Fruit fly (Drosophila melanogaster) whole organism, adult: Measurements from ENCODE around the gene CG32756.

Experiments used
- CG11617 ChIP-seq: fragments of 200-800 bp; sonication (Bioruptor generic); optimal IDR thresholded peaks from 2 replicates; lab custom pipeline; 2017; ENCODE audit warnings: mild to moderate bottlenecking, missing biosample characterization, missing genetic modification reagents, missing genetic modification characterization
- CG12768 ChIP-seq: fragments of 200-800 bp; sonication (Bioruptor generic); optimal IDR thresholded peaks from 2 replicates; lab custom pipeline; 2017; ENCODE audit warnings: missing biosample characterization, missing genetic modification characterization, mild to moderate bottlenecking, moderate library complexity, missing genetic modification reagents
- CG33017 ChIP-seq: fragments of 200-800 bp; sonication (Bioruptor generic); optimal IDR thresholded peaks from 2 replicates; lab custom pipeline; 2018; ENCODE audit warnings: missing biosample characterization, mild to moderate bottlenecking, missing genetic modification characterization, moderate library complexity
- CG5204 ChIP-seq: fragments of 200-800 bp; sonication (Bioruptor generic); optimal IDR thresholded peaks from 2 replicates; lab custom pipeline; 2016; ENCODE audit warnings: missing biosample characterization, missing genetic modification characterization
- CG7045 ChIP-seq: fragments of 200-800 bp; sonication (Bioruptor generic); optimal IDR thresholded peaks from 2 replicates; lab custom pipeline; 2017; ENCODE audit warnings: missing biosample characterization, mild to moderate bottlenecking, missing genetic modification characterization
- Crg-1 ChIP-seq: fragments of 200-800 bp; sonication (Bioruptor generic); optimal IDR thresholded peaks from 2 replicates; lab custom pipeline; 2016; ENCODE audit warnings: missing biosample characterization, missing genetic modification characterization
- Mnt ChIP-seq: fragments of 200-800 bp; sonication (Bioruptor generic); optimal IDR thresholded peaks from 2 replicates; lab custom pipeline; 2016; ENCODE audit warnings: missing biosample characterization, mild to moderate bottlenecking, missing genetic modification characterization
- bab1 ChIP-seq: fragments of 200-800 bp; sonication (Bioruptor generic); optimal IDR thresholded peaks from 3 replicates; lab custom pipeline; 2019; ENCODE audit warnings: missing biosample characterization, mild to moderate bottlenecking, missing genetic modification characterization, moderate library complexity
- cic ChIP-seq: fragments of 200-800 bp; sonication (Bioruptor generic); optimal IDR thresholded peaks from 2 replicates; lab custom pipeline; 2017; ENCODE audit warnings: missing biosample characterization, mild to moderate bottlenecking, missing genetic modification characterization, moderate library complexity
- kay ChIP-seq: fragments of 200-800 bp; sonication (Bioruptor generic); peaks from one replicate; lab custom pipeline; 2016; ENCODE audit warnings: missing biosample characterization, missing genetic modification characterization, borderline replicate concordance
- ovo ChIP-seq: fragments of 200-800 bp; sonication (Bioruptor generic); optimal IDR thresholded peaks from 2 replicates; lab custom pipeline; 2016; ENCODE audit warnings: missing biosample characterization, missing genetic modification characterization
- pad ChIP-seq: fragments of 200-800 bp; sonication (Bioruptor generic); optimal IDR thresholded peaks from 3 replicates; lab custom pipeline; 2017; ENCODE audit warnings: missing biosample characterization, missing genetic modification characterization, mild to moderate bottlenecking, moderate library complexity, missing genetic modification reagents
- tj ChIP-seq: fragments of 200-800 bp; sonication (Bioruptor generic); optimal IDR thresholded peaks from 3 replicates; lab custom pipeline; 2017; ENCODE audit warnings: missing biosample characterization, mild to moderate bottlenecking, missing genetic modification characterization, moderate library complexity

DNA sequence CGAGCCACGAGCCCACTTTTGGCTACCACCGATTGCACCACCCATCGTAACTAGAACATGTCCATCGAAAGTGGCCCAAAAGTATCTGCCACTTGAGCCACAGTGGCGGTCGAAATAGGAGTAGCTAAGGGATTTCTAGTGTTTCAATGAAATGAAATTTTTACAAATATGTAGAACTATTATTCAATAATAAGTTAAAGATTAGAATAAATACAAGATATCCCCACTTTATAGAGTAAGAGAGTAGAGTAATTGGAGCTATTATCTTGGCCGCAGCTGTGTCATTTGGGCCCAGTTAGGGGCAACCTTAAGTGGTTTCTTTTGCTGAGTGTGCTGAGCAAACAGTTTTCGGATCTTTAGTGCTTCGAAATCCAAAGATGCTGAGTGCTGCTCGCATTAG lies 43.9 kb downstream of the CG32756 start:
- TF ChIP-seq tj (GFP tag; lab: Kevin White, UChicago) (no peak), CG5204 (GFP tag; lab: Kevin White, UChicago) (no peak), Mnt (GFP tag; lab: Kevin White, UChicago) (no peak), CG12768 (GFP tag; lab: Kevin White, UChicago) (no peak), CG11617 (GFP tag; lab: Kevin White, UChicago) (no peak), CG33017 (no peak), kay (no peak), Crg-1 (GFP tag; lab: Kevin White, UChicago) (no peak), ovo (GFP tag; lab: Kevin White, UChicago) (no peak), bab1 (GFP tag; lab: Kevin White, UChicago) (no peak), cic (GFP tag; lab: Kevin White, UChicago) (no peak), CG7045 (no peak), pad (no peak)
